Worm (Caenorhabditis elegans): ENCODE results near the gene ZK177.12.

The ZK177.12 gene

ce11 chrII:5511417-5512353, 9.8 kb upstream of the ZK177.12 start:
- TF ChIP-seq nhr-23 (tag; optimal IDR thresholded peaks at IDR 0.05) (no peak), nhr-12 (tag; optimal IDR thresholded peaks at IDR 0.05) (no peak), lin-39 (tag; optimal IDR thresholded peaks at IDR 0.05) (no peak), zag-1 (tag; optimal IDR thresholded peaks at IDR 0.05) (no peak), lin-11 (tag; optimal IDR thresholded peaks at IDR 0.05) (no peak), unc-62 (GFP tag; optimal IDR thresholded peaks at IDR 0.05) (no peak), unc-55 (GFP tag; optimal IDR thresholded peaks at IDR 0.05) (peak; percentile 44), ceh-82 (tag; optimal IDR thresholded peaks at IDR 0.05) (no peak), snpc-4 (tag; optimal IDR thresholded peaks at IDR 0.05) (no peak), sma-9 (GFP tag; optimal IDR thresholded peaks at IDR 0.05) (no peak), sma-9 (tag; optimal IDR thresholded peaks at IDR 0.05) (no peak), nhr-129 (tag; optimal IDR thresholded peaks at IDR 0.05) (peak; percentile 44), elt-1 (tag; optimal IDR thresholded peaks at IDR 0.05) (no peak), nhr-25 (tag; optimal IDR thresholded peaks at IDR 0.05) (no peak), nhr-237 (tag; optimal IDR thresholded peaks at IDR 0.05) (no peak), peb-1 (tag; optimal IDR thresholded peaks at IDR 0.05) (no peak), fos-1 (tag; optimal IDR thresholded peaks at IDR 0.05) (no peak), blmp-1 (tag; optimal IDR thresholded peaks at IDR 0.05; ENCODE audit: insufficient read depth) (peak; percentile 13), unc-39 (tag; optimal IDR thresholded peaks at IDR 0.05) (no peak), nhr-77 (tag; optimal IDR thresholded peaks at IDR 0.05) (no peak), egl-27 (tag; optimal IDR thresholded peaks at IDR 0.05) (no peak), mdl-1 (tag; optimal IDR thresholded peaks at IDR 0.05) (no peak), ceh-16 (tag; optimal IDR thresholded peaks at IDR 0.05) (no peak), nhr-21 (tag; optimal IDR thresholded peaks at IDR 0.05) (no peak), gmeb-1 (tag; optimal IDR thresholded peaks at IDR 0.05) (no peak), nhr-10 (tag; optimal IDR thresholded peaks at IDR 0.05) (no peak), sma-3 (GFP tag; optimal IDR thresholded peaks at IDR 0.05) (no peak), sem-4 (tag; optimal IDR thresholded peaks at IDR 0.05) (no peak), ztf-11 (tag; optimal IDR thresholded peaks at IDR 0.05) (no peak), lsy-2 (tag; optimal IDR thresholded peaks at IDR 0.05) (peak in 1 of 2 experiments; percentile 56), alr-1 (tag; optimal IDR thresholded peaks at IDR 0.05) (no peak), mbf-1 (tag; optimal IDR thresholded peaks at IDR 0.05) (no peak), ztf-4 (tag; optimal IDR thresholded peaks at IDR 0.05) (no peak), nhr-6 (tag; optimal IDR thresholded peaks at IDR 0.05) (no peak), dmd-4 (tag; optimal IDR thresholded peaks at IDR 0.05) (no peak), crh-2 (tag; optimal IDR thresholded peaks at IDR 0.05) (no peak), aly-2 (tag; optimal IDR thresholded peaks at IDR 0.05) (no peak), C34F6.9 (tag; optimal IDR thresholded peaks at IDR 0.05) (peak; percentile 83), Y55F3AM.14 (GFP tag; optimal IDR thresholded peaks at IDR 0.05) (no peak), mab-5 (tag; optimal IDR thresholded peaks at IDR 0.05) (no peak)

DNA sequence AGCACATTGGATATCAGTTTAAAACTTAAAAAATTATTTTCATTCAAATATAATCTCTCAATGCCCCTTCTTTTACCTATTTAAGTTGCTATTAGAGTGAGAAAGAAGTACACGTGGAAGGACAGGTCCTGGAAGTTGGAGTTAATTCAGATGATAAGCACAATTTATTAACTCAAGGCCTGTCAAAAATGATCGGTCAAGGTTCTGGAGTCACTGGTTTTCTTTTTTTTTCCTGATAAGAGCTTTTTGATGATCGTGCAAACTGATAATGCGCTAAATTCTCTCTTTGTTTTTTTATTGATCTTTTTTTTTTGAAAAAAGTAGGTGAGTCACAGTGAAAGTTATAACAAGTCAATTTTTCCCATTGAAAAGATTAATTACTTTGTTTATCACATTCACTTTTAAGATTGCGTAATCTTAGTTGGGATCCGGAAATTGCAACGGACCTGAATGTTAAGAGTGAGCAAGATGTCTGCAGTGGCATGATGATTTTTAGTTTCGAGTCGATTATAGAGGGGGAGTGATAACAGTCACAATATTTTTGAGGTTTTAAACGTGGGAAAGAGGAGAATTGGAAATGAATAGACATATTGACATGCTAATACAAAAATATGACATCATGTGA, 8.9 kb upstream of the ZK177.12 start:
- peak; percentile 44 for TF ChIP-seq gmeb-1 (tag; optimal IDR thresholded peaks at IDR 0.05)
- TF ChIP-seq dmd-4 (tag; optimal IDR thresholded peaks at IDR 0.05) = no peak
- TF ChIP-seq fos-1 (tag; optimal IDR thresholded peaks at IDR 0.05) = peak; percentile 91
- peak; percentile 36 for TF ChIP-seq sma-9 (GFP tag; optimal IDR thresholded peaks at IDR 0.05)
- no peak for TF ChIP-seq sma-9 (tag; optimal IDR thresholded peaks at IDR 0.05)

DNA sequence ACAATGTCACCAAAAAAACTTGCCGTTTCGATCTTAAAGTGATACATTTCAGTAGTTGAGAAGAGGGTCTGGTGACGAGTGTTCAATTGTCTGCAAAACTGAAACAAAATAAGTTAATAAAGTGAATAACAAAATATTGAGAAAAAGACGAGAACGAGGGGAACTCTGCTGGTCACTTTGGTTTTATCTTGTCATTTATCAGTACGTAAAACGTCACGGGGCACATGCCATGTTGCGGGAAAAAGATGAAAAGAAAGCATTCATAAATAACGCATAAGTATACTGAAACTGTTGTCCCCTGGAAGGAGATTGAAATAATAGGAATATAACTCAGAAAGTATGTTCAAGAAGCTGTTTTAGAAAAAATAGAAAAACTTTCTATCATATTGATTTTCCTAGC, 6.7 kb upstream of the ZK177.12 start, which contains the start of gene sahd-1:
sahd-1 (minus strand) TSS at position 100 of the 400 bp plus-strand sequence.
- peak; percentile 45 for TF ChIP-seq fos-1 (tag; optimal IDR thresholded peaks at IDR 0.05)
- no peak for TF ChIP-seq nhr-6 (tag; optimal IDR thresholded peaks at IDR 0.05)

All from whole organism, L2 larva.